Worm (Caenorhabditis elegans) whole organism, midembryonic: ENCODE measurements around the gene cat-4.
A peak's percentile ranks its signal among the peaks of the same experiment; 100 is the strongest.

ENCODE experiments used
- T22C8.4 ChIP-seq: fragments of 200-800 bp; sonication (Bioruptor generic); IDR thresholded peaks from 2 replicates; pipeline ENCODE4 v1.3.6; 2022; ENCODE audit warnings: missing genetic modification characterization, missing compliant biosample characterization
- cog-1 ChIP-seq: sonication (generic microtip); optimal IDR thresholded peaks from 2 replicates; lab custom pipeline; 2016; ENCODE audit warnings: missing genetic modification characterization, missing compliant biosample characterization
- flt-1 ChIP-seq: fragments of 200-800 bp; sonication (Bioruptor generic); IDR thresholded peaks from 2 replicates; pipeline ENCODE4 v1.3.6; 2022; ENCODE audit warnings: missing genetic modification characterization, missing compliant biosample characterization
- klf-2 ChIP-seq: fragments of 200-800 bp; sonication (Bioruptor generic); conservative IDR thresholded peaks from 2 replicates; pipeline ENCODE4 v1.3.6; 2022; ENCODE audit warnings: missing genetic modification reagents, missing genetic modification characterization, missing compliant biosample characterization
- med-1 ChIP-seq: sonication (generic microtip); optimal IDR thresholded peaks from 2 replicates; lab custom pipeline; 2017; ENCODE audit warnings: missing genetic modification characterization, mild to moderate bottlenecking, missing compliant biosample characterization, antibody characterized with exemption, missing genetic modification reagents; ENCODE audit not compliant: insufficient read depth
- ref-1 ChIP-seq: fragments of 200-800 bp; sonication (Bioruptor generic); conservative IDR thresholded peaks from 2 replicates; pipeline ENCODE4 v1.3.6; 2022; ENCODE audit warnings: missing genetic modification reagents, missing genetic modification characterization, missing compliant biosample characterization
- tab-1 ChIP-seq: fragments of 200-800 bp; sonication (Bioruptor generic); IDR thresholded peaks from 2 replicates; pipeline ENCODE4 v1.3.6; 2022; ENCODE audit warnings: missing genetic modification characterization, missing compliant biosample characterization
- ztf-23 ChIP-seq: fragments of 200-800 bp; sonication (Bioruptor generic); IDR thresholded peaks from 2 replicates; pipeline ENCODE4 v1.3.6; 2022; ENCODE audit warnings: missing genetic modification reagents, missing genetic modification characterization, missing compliant biosample characterization
- ztf-29 ChIP-seq: fragments of 200-800 bp; sonication (Bioruptor generic); IDR thresholded peaks from 2 replicates; pipeline ENCODE4 v1.3.6; 2022; ENCODE audit warnings: missing genetic modification reagents, missing genetic modification characterization, missing compliant biosample characterization

Gene cat-4

DNA sequence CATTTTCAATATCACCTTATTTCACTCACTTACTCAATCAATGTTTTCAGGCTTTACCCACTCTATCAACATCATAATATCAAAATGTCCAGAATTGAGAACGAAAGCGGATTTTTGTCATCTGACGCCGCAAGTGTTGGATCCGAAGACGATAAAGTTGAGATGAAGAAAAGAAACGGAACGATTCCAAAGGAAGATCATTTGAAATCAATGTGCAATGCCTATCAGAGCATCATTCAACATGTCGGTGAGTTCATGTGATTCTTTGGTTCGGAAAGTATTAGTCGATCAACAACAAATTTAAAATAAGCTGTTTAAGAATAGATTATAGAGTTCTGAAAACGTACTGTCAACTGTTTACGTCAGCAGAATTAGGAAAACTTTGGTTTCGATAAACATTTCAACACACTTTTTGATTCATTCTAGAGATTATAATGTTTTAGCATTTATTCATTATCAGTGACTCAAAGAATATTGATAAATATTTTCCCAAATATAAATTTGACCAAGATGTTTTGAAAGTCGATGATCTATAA, at the start of gene cat-4:
Gene cat-4, plus strand, starts transcription at position 51 of the 536 bp plus-strand sequence.
- no peak for TF ChIP-seq tab-1 (GFP tag; lab: Robert Waterston, UW)
- TF ChIP-seq cog-1 (tag; lab: Kevin White, UChicago), result no peak
- no peak for TF ChIP-seq ztf-23
- TF ChIP-seq ztf-29 (GFP tag; lab: Robert Waterston, UW), result no peak
- TF ChIP-seq flt-1, result no peak
- no peak for TF ChIP-seq klf-2
- no peak for TF ChIP-seq ref-1 (GFP tag; lab: Robert Waterston, UW)
- no peak for TF ChIP-seq T22C8.4 (GFP tag; lab: Robert Waterston, UW)
- TF ChIP-seq med-1, result no peak

- TF ChIP-seq cog-1 (tag; lab: Kevin White, UChicago) (no peak), klf-2 (no peak), med-1 (no peak), ztf-23 (no peak), T22C8.4 (GFP tag; lab: Robert Waterston, UW) (no peak), flt-1 (no peak), tab-1 (GFP tag; lab: Robert Waterston, UW) (no peak), ztf-29 (GFP tag; lab: Robert Waterston, UW) (no peak)
These were observed 48.0 kb upstream of the cat-4 start for ce11 chrV:10516702-10517101.

DNA sequence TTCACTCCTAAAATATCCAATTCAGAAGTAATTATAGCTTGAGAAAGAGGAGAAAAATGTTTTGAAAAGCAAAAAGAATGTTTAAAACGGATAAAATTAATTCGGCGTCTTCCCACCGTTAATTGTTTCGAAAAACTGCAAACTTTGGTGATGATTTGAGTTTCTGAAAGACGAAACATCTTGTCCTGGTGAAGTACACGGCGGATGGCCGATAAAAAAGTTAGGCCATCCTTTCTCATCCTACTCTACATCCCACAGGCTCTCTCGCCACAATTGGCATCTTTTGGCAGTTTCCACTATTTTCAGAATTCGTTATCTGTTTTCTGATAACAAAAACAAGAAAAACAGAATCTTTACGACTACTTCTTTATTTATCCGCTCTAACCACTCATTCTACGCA, 38.8 kb upstream of the cat-4 start, which contains the start of the genes C35A5.8 and hda-11:
Gene C35A5.8, minus strand, starts transcription at position 7 of the 400 bp plus-strand sequence.
Gene hda-11, plus strand, starts transcription at position 283 of the 400 bp plus-strand sequence.
- peak; percentile 3 for TF ChIP-seq cog-1 (tag; lab: Kevin White, UChicago)
- TF ChIP-seq ztf-23, result no peak
- TF ChIP-seq tab-1 (GFP tag; lab: Robert Waterston, UW), result no peak
- TF ChIP-seq flt-1, result peak; percentile 79; the same call in 1 of the 2 replicates
- TF ChIP-seq T22C8.4 (GFP tag; lab: Robert Waterston, UW), result no peak
- TF ChIP-seq ref-1 (GFP tag; lab: Robert Waterston, UW), result no peak
- 0 out of 2 replicates have a peak, but pooled peaks have one; percentile 27 for TF ChIP-seq klf-2
- no peak for TF ChIP-seq med-1
- no peak for TF ChIP-seq ztf-29 (GFP tag; lab: Robert Waterston, UW)

ce11 chrV:10528500-10528899, 36.2 kb upstream of the cat-4 start, which contains the start of gene F25D1.3:
Gene F25D1.3, plus strand, starts transcription at chrV:10528724.
- TF ChIP-seq ztf-29 (GFP tag; lab: Robert Waterston, UW), result no peak
- no peak for TF ChIP-seq ref-1 (GFP tag; lab: Robert Waterston, UW)
- no peak for TF ChIP-seq klf-2
- no peak for TF ChIP-seq T22C8.4 (GFP tag; lab: Robert Waterston, UW)
- no peak for TF ChIP-seq tab-1 (GFP tag; lab: Robert Waterston, UW)
- no peak for TF ChIP-seq med-1
- no peak for TF ChIP-seq ztf-23
- TF ChIP-seq flt-1, result no peak
- TF ChIP-seq cog-1 (tag; lab: Kevin White, UChicago), result no peak

ce11 chrV:10529600-10529999, 35.1 kb upstream of the cat-4 start:
- TF ChIP-seq med-1 (no peak), flt-1 (no peak), ztf-23 (no peak), cog-1 (tag; lab: Kevin White, UChicago) (no peak), klf-2 (no peak), ref-1 (GFP tag; lab: Robert Waterston, UW) (no peak), T22C8.4 (GFP tag; lab: Robert Waterston, UW) (no peak), tab-1 (GFP tag; lab: Robert Waterston, UW) (no peak), ztf-29 (GFP tag; lab: Robert Waterston, UW) (no peak)

- TF ChIP-seq cog-1 (tag; lab: Kevin White, UChicago) (no peak), T22C8.4 (GFP tag; lab: Robert Waterston, UW) (no peak), ztf-23 (no peak), ztf-29 (GFP tag; lab: Robert Waterston, UW) (no peak), tab-1 (GFP tag; lab: Robert Waterston, UW) (no peak), med-1 (no peak), flt-1 (no peak), ref-1 (GFP tag; lab: Robert Waterston, UW) (no peak), klf-2 (no peak)
These were observed 32.0 kb upstream of the cat-4 start, which contains the start of gene txt-10 for ce11 chrV:10532725-10533124. Gene txt-10, minus strand, starts transcription at chrV:10532825.

- no peak for TF ChIP-seq flt-1
- no peak for TF ChIP-seq ref-1 (GFP tag; lab: Robert Waterston, UW)
- no peak for TF ChIP-seq ztf-23
- no peak for TF ChIP-seq T22C8.4 (GFP tag; lab: Robert Waterston, UW)
- no peak for TF ChIP-seq med-1
- TF ChIP-seq klf-2, result no peak
- no peak for TF ChIP-seq tab-1 (GFP tag; lab: Robert Waterston, UW)
- TF ChIP-seq ztf-29 (GFP tag; lab: Robert Waterston, UW), result no peak
- no peak for TF ChIP-seq cog-1 (tag; lab: Kevin White, UChicago)
These were observed 29.4 kb upstream of the cat-4 start for ce11 chrV:10535325-10535724.

DNA sequence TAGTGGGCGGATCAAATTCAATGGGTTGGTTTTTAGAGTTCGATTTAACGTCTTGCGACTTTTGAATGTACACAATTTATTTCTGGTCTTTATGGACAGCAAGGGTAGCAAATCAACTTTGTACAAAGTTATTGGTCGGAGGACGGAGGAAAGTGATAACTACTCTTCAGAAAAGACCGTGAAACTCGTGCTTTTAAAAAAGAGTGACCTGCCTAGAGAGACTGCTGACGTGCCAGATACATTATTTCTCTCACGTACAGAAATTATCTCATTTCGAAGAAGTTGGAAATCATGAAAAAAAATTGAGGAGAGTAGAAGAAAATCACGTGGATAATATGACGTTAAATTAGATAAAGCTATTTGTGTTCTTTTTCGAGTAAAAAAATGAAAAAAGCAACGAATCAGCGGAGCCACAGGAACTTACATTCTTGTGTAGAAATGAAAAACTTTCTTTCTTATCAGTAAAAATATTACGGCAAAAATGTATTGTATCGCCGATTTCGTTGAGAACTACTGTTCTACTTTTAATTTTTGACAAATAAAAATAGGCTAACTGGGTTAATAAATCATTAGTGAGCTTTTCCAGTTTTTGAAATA, 28.5 kb upstream of the cat-4 start, which contains the start of gene ppm-1.A:
Gene ppm-1.A, minus strand, starts transcription at position 294 of the 597 bp plus-strand sequence.
- TF ChIP-seq flt-1 (no peak), ztf-29 (GFP tag; lab: Robert Waterston, UW) (no peak), cog-1 (tag; lab: Kevin White, UChicago) (no peak), ref-1 (GFP tag; lab: Robert Waterston, UW) (no peak), T22C8.4 (GFP tag; lab: Robert Waterston, UW) (no peak), med-1 (no peak)

DNA sequence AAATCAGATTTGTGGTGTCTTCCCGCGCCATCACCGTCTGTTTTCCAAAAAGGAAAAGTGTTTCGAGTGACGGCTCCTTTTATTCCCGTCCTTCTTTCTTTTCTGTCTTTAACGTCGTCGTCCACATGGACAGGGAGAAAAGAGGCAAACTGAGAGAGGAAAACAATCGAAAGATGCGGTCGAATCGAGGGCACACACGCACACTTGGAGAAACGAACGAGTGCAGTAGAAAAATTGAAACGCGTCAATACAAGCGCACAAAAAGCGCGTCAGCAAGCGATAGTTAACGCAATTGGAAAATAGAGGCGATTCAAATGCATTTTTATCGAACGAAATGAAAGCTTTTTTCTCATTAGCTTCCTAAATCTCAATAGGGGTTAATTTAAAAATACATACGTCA, 27.9 kb upstream of the cat-4 start:
- TF ChIP-seq ref-1 (GFP tag; lab: Robert Waterston, UW), result no peak
- TF ChIP-seq flt-1, result no peak
- TF ChIP-seq klf-2, result no peak
- TF ChIP-seq T22C8.4 (GFP tag; lab: Robert Waterston, UW), result no peak
- TF ChIP-seq ztf-23, result peak; percentile 94
- no peak for TF ChIP-seq ztf-29 (GFP tag; lab: Robert Waterston, UW)
- no peak for TF ChIP-seq tab-1 (GFP tag; lab: Robert Waterston, UW)
- peak; percentile 1 for TF ChIP-seq med-1
- peak; percentile 58 for TF ChIP-seq cog-1 (tag; lab: Kevin White, UChicago)
